Fruit fly (Drosophila melanogaster) whole organism, embryonic: Measurements from ENCODE around the gene mas.
A peak's percentile ranks its signal among the peaks of the same experiment; 100 is the strongest.

Source experiments
- CG11398 ChIP-seq: fragments of 200-800 bp; sonication (Bioruptor generic); optimal IDR thresholded peaks from 2 replicates; lab custom pipeline; 2016; ENCODE audit warnings: missing biosample characterization, missing genetic modification characterization
- CG2120 ChIP-seq: fragments of 200-800 bp; sonication (Bioruptor generic); optimal IDR thresholded peaks from 3 replicates; lab custom pipeline; 2016; ENCODE audit warnings: missing biosample characterization, missing genetic modification characterization
- CG34376 ChIP-seq: fragments of 200-800 bp; sonication (Bioruptor generic); optimal IDR thresholded peaks from 2 replicates; lab custom pipeline; 2018; ENCODE audit warnings: missing biosample characterization, mild to moderate bottlenecking, missing genetic modification characterization
- CG4404 ChIP-seq: fragments of 200-800 bp; sonication (Bioruptor generic); IDR thresholded peaks from 2 replicates; pipeline ENCODE4 v1.3.6; 2022; ENCODE audit warnings: missing biosample characterization, missing genetic modification characterization
- Doc2 ChIP-seq: fragments of 200-800 bp; sonication (Bioruptor generic); IDR thresholded peaks from 2 replicates; pipeline ENCODE4 v1.3.6; 2022; ENCODE audit warnings: missing biosample characterization, missing genetic modification characterization
- Drgx ChIP-seq: fragments of 200-800 bp; sonication (Bioruptor generic); IDR thresholded peaks from 2 replicates; pipeline ENCODE4 v1.3.6; 2022; ENCODE audit warnings: missing biosample characterization, missing genetic modification characterization
- HHEX ChIP-seq: fragments of 200-800 bp; sonication (Bioruptor generic); optimal IDR thresholded peaks from 3 replicates; lab custom pipeline; 2017; ENCODE audit warnings: missing biosample characterization, mild to moderate bottlenecking, missing genetic modification characterization, missing genetic modification reagents
- Med ChIP-seq: fragments of 200-800 bp; sonication (Bioruptor generic); peaks from one replicate; lab custom pipeline; 2016; ENCODE audit warnings: missing biosample characterization, missing genetic modification characterization, mild to moderate bottlenecking, inconsistent platforms, moderate library complexity
- Ravus ChIP-seq: fragments of 200-800 bp; sonication (Bioruptor generic); IDR thresholded peaks from 2 replicates; pipeline ENCODE4 v1.3.6; 2022; ENCODE audit warnings: missing biosample characterization, missing genetic modification characterization
- TFAM ChIP-seq: fragments of 200-800 bp; sonication (Bioruptor generic); optimal IDR thresholded peaks from 2 replicates; lab custom pipeline; 2017; ENCODE audit warnings: missing biosample characterization, missing genetic modification characterization, inconsistent platforms
- Trl ChIP-seq, 3 experiments: fragments of >200 bp in 2 of 3; fragments of 200-800 bp in 1 of 3; sonication (Bioruptor generic) in 1 of 3; optimal IDR thresholded peaks; 2 replicates in 1 of 3; 3 replicates in 2 of 3; lab custom pipeline; 2016 to 2017; ENCODE audit warnings: missing biosample characterization in 1 of 3, missing genetic modification characterization in 1 of 3
- croc ChIP-seq: fragments of 200-800 bp; sonication (Bioruptor generic); conservative IDR thresholded peaks from 3 replicates; pipeline ENCODE4 v1.3.6; 2022; ENCODE audit warnings: missing biosample characterization, missing genetic modification characterization
- dmrt11E ChIP-seq: fragments of 200-800 bp; sonication (Bioruptor generic); optimal IDR thresholded peaks from 3 replicates; lab custom pipeline; 2018; ENCODE audit warnings: missing biosample characterization, mild to moderate bottlenecking, missing genetic modification characterization, moderate library complexity
- exex ChIP-seq: fragments of 200-800 bp; sonication (Bioruptor generic); optimal IDR thresholded peaks from 4 replicates; lab custom pipeline; 2018; ENCODE audit warnings: missing biosample characterization, mild to moderate bottlenecking, missing genetic modification characterization, moderate library complexity
- grn ChIP-seq: fragments of 200-800 bp; sonication (Bioruptor generic); optimal IDR thresholded peaks from 3 replicates; lab custom pipeline; 2017; ENCODE audit warnings: missing biosample characterization, missing genetic modification characterization
- knrl ChIP-seq: fragments of 200-800 bp; sonication (Bioruptor generic); IDR thresholded peaks from 3 replicates; pipeline ENCODE4 v1.3.6; 2022; ENCODE audit warnings: missing biosample characterization, missing genetic modification characterization; ENCODE audit not compliant: partially characterized antibody
- lab ChIP-seq: fragments of 200-800 bp; sonication (Bioruptor generic); optimal IDR thresholded peaks from 3 replicates; lab custom pipeline; 2017; ENCODE audit warnings: missing biosample characterization, missing genetic modification characterization, mild to moderate bottlenecking, moderate library complexity, missing genetic modification reagents
- sens ChIP-seq: fragments of 200-800 bp; sonication (Bioruptor generic); peaks from one replicate; lab custom pipeline; 2016; ENCODE audit warnings: missing biosample characterization, missing genetic modification characterization
- tap ChIP-seq: fragments of 200-800 bp; optimal IDR thresholded peaks from 3 replicates; lab custom pipeline; 2019; ENCODE audit warnings: missing biosample characterization, mild to moderate bottlenecking, missing genetic modification characterization, moderate library complexity
- toy ChIP-seq: fragments of 200-800 bp; sonication (Bioruptor generic); IDR thresholded peaks from 2 replicates; pipeline ENCODE4 v1.3.6; 2022; ENCODE audit warnings: missing biosample characterization, missing genetic modification characterization
- vnd ChIP-seq: fragments of 200-800 bp; sonication (Bioruptor generic); IDR thresholded peaks from 3 replicates; pipeline ENCODE4 v1.3.6; 2022; ENCODE audit warnings: missing biosample characterization, missing genetic modification characterization; ENCODE audit not compliant: partially characterized antibody

The mas gene

dm6 chr3L:4116490-4117367 lies 50.5 kb downstream of the mas start (continued):
- TF ChIP-seq HHEX = no peak
- TF ChIP-seq Med (GFP tag; lab: Kevin White, UChicago) = peak; percentile 31
- no peak for TF ChIP-seq tap (tag; lab: Kevin White, UChicago)
- peak; percentile 18 for TF ChIP-seq CG2120
- TF ChIP-seq dmrt11E = no peak
- no peak for TF ChIP-seq Ravus (GFP tag; lab: Robert Waterston, UW)
- TF ChIP-seq sens (GFP tag; lab: Kevin White, UChicago) = peak; percentile 28
- no peak for TF ChIP-seq TFAM (GFP tag; lab: Kevin White, UChicago)
- no peak for TF ChIP-seq CG4404 (GFP tag; lab: Robert Waterston, UW)
- TF ChIP-seq lab (GFP tag; lab: Kevin White, UChicago) = peak; percentile 13
- TF ChIP-seq CG11398 = no peak
- TF ChIP-seq Drgx (GFP tag; lab: Robert Waterston, UW) = peak; percentile 37; the same call in 1 of the 2 replicates

dm6 chr3L:4115701-4116100 lies 51.6 kb downstream of the mas start:
- TF ChIP-seq CG34376 (GFP tag; lab: Kevin White, UChicago) = peak; percentile 13
- TF ChIP-seq toy = no peak
- TF ChIP-seq Trl (optimal IDR thresholded peaks at IDR 0.05; lab: Kevin White, UChicago) = peak in 1 of 2 experiments; percentile 7
- TF ChIP-seq Trl (GFP tag; optimal IDR thresholded peaks at IDR 0.05; lab: Kevin White, UChicago) = no peak
- peak; percentile 44 for TF ChIP-seq grn (GFP tag; lab: Kevin White, UChicago)
- TF ChIP-seq exex (tag; lab: Kevin White, UChicago) = peak; percentile 60
- no peak for TF ChIP-seq croc (GFP tag; lab: Robert Waterston, UW)
- TF ChIP-seq, all 482 proteins: peak for 4

- TF ChIP-seq vnd (0 out of 3 replicates have a peak, but pooled peaks have one; percentile 12), knrl (GFP tag; lab: Robert Waterston, UW) (no peak)
These were observed 52.2 kb downstream of the mas start for dm6 chr3L:4115107-4115506.

dm6 chr3L:4113998-4114397 lies 53.3 kb downstream of the mas start:
- TF ChIP-seq sens (GFP tag; lab: Kevin White, UChicago) (peak; percentile 30), Doc2 (GFP tag; lab: Robert Waterston, UW) (no peak)
